Worm (Caenorhabditis elegans) whole organism, L4 larva: ENCODE measurements around the gene Y51B9A.9.

Source experiments
- D1046.2 ChIP-seq: fragments of 200-800 bp; sonication (Bioruptor generic); IDR thresholded peaks from 2 replicates; pipeline ENCODE4 v1.3.6; 2022; ENCODE audit warnings: missing genetic modification characterization, missing compliant biosample characterization
- T26A8.4 ChIP-seq: fragments of 200-800 bp; sonication (Bioruptor generic); IDR thresholded peaks from 2 replicates; pipeline ENCODE4 v1.3.6; 2022; ENCODE audit warnings: missing genetic modification characterization, missing compliant biosample characterization
- ZK546.5 ChIP-seq, 2 experiments: sonication (generic microtip); optimal IDR thresholded peaks; 2 replicates each; lab custom pipeline; 2017; ENCODE audit warnings: missing biosample characterization in 2 of 2, missing genetic modification characterization in 2 of 2
- aha-1 ChIP-seq: fragments of 150-350 bp; peaks from one replicate; lab custom pipeline; 2014; ENCODE audit warnings: missing biosample characterization, missing genetic modification characterization
- ceh-28 ChIP-seq: fragments of 150-350 bp; optimal IDR thresholded peaks from 2 replicates; lab custom pipeline; 2014; ENCODE audit warnings: missing biosample characterization, missing genetic modification reagents, missing genetic modification characterization
- daf-19 ChIP-seq: fragments of 200-800 bp; sonication (Bioruptor generic); conservative IDR thresholded peaks from 2 replicates; pipeline ENCODE4 v1.3.6; 2022; ENCODE audit warnings: missing genetic modification characterization, missing compliant biosample characterization
- dmd-6 ChIP-seq: fragments of 200-800 bp; sonication (Bioruptor generic); IDR thresholded peaks from 2 replicates; pipeline ENCODE4 v1.3.6; 2022; ENCODE audit warnings: missing genetic modification reagents, missing genetic modification characterization, missing compliant biosample characterization
- dpl-1 ChIP-seq: fragments of 150-350 bp; optimal IDR thresholded peaks from 2 replicates; lab custom pipeline; 2014; ENCODE audit warnings: missing biosample characterization, missing genetic modification reagents, missing genetic modification characterization
- duxl-1 ChIP-seq: sonication (generic microtip); optimal IDR thresholded peaks from 2 replicates; lab custom pipeline; 2016; ENCODE audit warnings: mild to moderate bottlenecking, missing genetic modification characterization, moderate library complexity, missing compliant biosample characterization; ENCODE audit not compliant: poor library complexity
- dve-1 ChIP-seq: sonication (generic microtip); optimal IDR thresholded peaks from 2 replicates; lab custom pipeline; 2017; ENCODE audit warnings: antibody characterized with exemption, mild to moderate bottlenecking, missing genetic modification characterization, missing compliant biosample characterization; ENCODE audit not compliant: insufficient read depth
- egl-43 ChIP-seq: fragments of 200-800 bp; sonication (Bioruptor generic); IDR thresholded peaks from 2 replicates; pipeline ENCODE4 v1.3.6; 2022; ENCODE audit warnings: missing genetic modification reagents, missing genetic modification characterization, missing compliant biosample characterization
- hif-1 ChIP-seq, 2 experiments: sonication (generic microtip); optimal IDR thresholded peaks; 2 replicates each; lab custom pipeline; 2016 to 2017; ENCODE audit warnings: missing compliant biosample characterization in 2 of 2, missing genetic modification characterization in 2 of 2, missing genetic modification reagents in 2 of 2, missing genotype in 2 of 2, mild to moderate bottlenecking in 1 of 2
- hlh-11 ChIP-seq: fragments of 200-800 bp; sonication (Bioruptor generic); optimal IDR thresholded peaks from 2 replicates; lab custom pipeline; 2018; ENCODE audit warnings: mild to moderate bottlenecking, missing genetic modification characterization, missing compliant biosample characterization
- hlh-30 ChIP-seq: sonication (generic microtip); optimal IDR thresholded peaks from 2 replicates; lab custom pipeline; 2017; ENCODE audit warnings: antibody characterized with exemption, mild to moderate bottlenecking, missing genetic modification characterization, missing compliant biosample characterization; ENCODE audit not compliant: insufficient read depth
- hmg-1.1 ChIP-seq: fragments of 200-800 bp; sonication (Bioruptor generic); IDR thresholded peaks from 2 replicates; pipeline ENCODE4 v1.3.6; 2022; ENCODE audit warnings: missing genetic modification reagents, missing genetic modification characterization, missing compliant biosample characterization
- lin-13 ChIP-seq: fragments of 150-350 bp; optimal IDR thresholded peaks from 2 replicates; lab custom pipeline; 2014; ENCODE audit warnings: missing biosample characterization, missing genetic modification reagents, missing genetic modification characterization
- lin-29 ChIP-seq: fragments of 200-800 bp; sonication (Bioruptor generic); IDR thresholded peaks from 2 replicates; pipeline ENCODE4 v1.3.6; 2022; ENCODE audit warnings: missing genetic modification reagents, missing genetic modification characterization, missing compliant biosample characterization
- lin-38 ChIP-seq: fragments of 200-800 bp; sonication (Bioruptor generic); IDR thresholded peaks from 2 replicates; pipeline ENCODE4 v1.3.6; 2022; ENCODE audit warnings: missing genetic modification reagents, missing genetic modification characterization, missing compliant biosample characterization
- lsy-2 ChIP-seq, 2 experiments: fragments of 150-350 bp in 1 of 2; sonication (generic microtip) in 1 of 2; optimal IDR thresholded peaks; 2 replicates each; lab custom pipeline; 2014 to 2017; ENCODE audit warnings: missing biosample characterization in 2 of 2, missing genetic modification characterization in 2 of 2
- madf-9 ChIP-seq: fragments of 200-800 bp; sonication (Bioruptor generic); conservative IDR thresholded peaks from 2 replicates; pipeline ENCODE4 v1.3.6; 2022; ENCODE audit warnings: missing genetic modification reagents, missing genetic modification characterization, missing compliant biosample characterization
- mdl-1 ChIP-seq, 2 experiments: fragments of 150-350 bp in 1 of 2; sonication (generic microtip) in 1 of 2; optimal IDR thresholded peaks; 2 replicates each; lab custom pipeline; 2014 to 2017; ENCODE audit warnings: missing biosample characterization in 2 of 2, missing genetic modification characterization in 2 of 2
- mep-1 ChIP-seq: fragments of 150-350 bp; sonication (generic microtip); optimal IDR thresholded peaks from 3 replicates; lab custom pipeline; 2014; ENCODE audit warnings: missing biosample characterization, missing genetic modification characterization
- mes-2 ChIP-seq: sonication (generic microtip); optimal IDR thresholded peaks from 2 replicates; lab custom pipeline; 2016; ENCODE audit warnings: missing genotype, mild to moderate bottlenecking, missing genetic modification characterization, missing compliant biosample characterization; ENCODE audit not compliant: poor library complexity, severe bottlenecking
- mxl-2 ChIP-seq: fragments of 200-800 bp; sonication (Bioruptor generic); conservative IDR thresholded peaks from 2 replicates; pipeline ENCODE4 v1.3.6; 2022; ENCODE audit warnings: missing genetic modification reagents, missing genetic modification characterization, missing compliant biosample characterization
- mxl-3 ChIP-seq: fragments of 200-800 bp; sonication (Bioruptor generic); optimal IDR thresholded peaks from 2 replicates; lab custom pipeline; 2018; ENCODE audit warnings: mild to moderate bottlenecking, missing genetic modification characterization, missing compliant biosample characterization
- nhr-11 ChIP-seq: fragments of 150-350 bp; optimal IDR thresholded peaks from 2 replicates; lab custom pipeline; 2014; ENCODE audit warnings: missing biosample characterization, missing genetic modification characterization
- nhr-25 ChIP-seq: sonication (generic microtip); optimal IDR thresholded peaks from 2 replicates; lab custom pipeline; 2017; ENCODE audit warnings: missing genetic modification characterization, mild to moderate bottlenecking, missing compliant biosample characterization, antibody characterized with exemption, moderate library complexity, borderline replicate concordance; ENCODE audit not compliant: insufficient read depth
- nhr-28 ChIP-seq: fragments of 150-350 bp; optimal IDR thresholded peaks from 2 replicates; lab custom pipeline; 2014; ENCODE audit warnings: missing biosample characterization, missing genetic modification characterization
- nhr-6 ChIP-seq: fragments of 150-350 bp; optimal IDR thresholded peaks from 2 replicates; lab custom pipeline; 2014; ENCODE audit warnings: missing biosample characterization, missing genetic modification characterization
- pha-4 ChIP-seq, 2 experiments: fragments of 150-350 bp in 1 of 2; fragments of 200-800 bp in 1 of 2; sonication (Bioruptor generic) in 1 of 2; IDR thresholded peaks in 1 of 2; optimal IDR thresholded peaks in 1 of 2; 2 replicates each; pipeline versions ENCODE4 v1.3.6 to Lab custom; 2014 to 2022; ENCODE audit warnings: missing genetic modification characterization in 2 of 2, missing genetic modification reagents in 2 of 2, missing biosample characterization in 1 of 2, missing compliant biosample characterization in 1 of 2
- pqm-1 ChIP-seq: sonication (generic microtip); optimal IDR thresholded peaks from 2 replicates; lab custom pipeline; 2017; ENCODE audit warnings: missing biosample characterization, missing genetic modification characterization
- rbr-2 ChIP-seq: sonication (generic microtip); optimal IDR thresholded peaks from 2 replicates; lab custom pipeline; 2016; ENCODE audit warnings: missing genotype, missing genetic modification characterization, missing compliant biosample characterization
- saeg-2 ChIP-seq: fragments of 200-800 bp; sonication (Bioruptor generic); IDR thresholded peaks from 2 replicates; pipeline ENCODE4 v1.3.6; 2022; ENCODE audit warnings: missing genetic modification reagents, missing genetic modification characterization, missing compliant biosample characterization
- skn-1 ChIP-seq: fragments of 150-350 bp; optimal IDR thresholded peaks from 2 replicates; lab custom pipeline; 2014; ENCODE audit warnings: missing biosample characterization, missing genetic modification characterization
- snpc-4 ChIP-seq: fragments of 150-350 bp; optimal IDR thresholded peaks from 2 replicates; lab custom pipeline; 2014; ENCODE audit warnings: missing biosample characterization, missing genetic modification characterization
- spr-3 ChIP-seq: fragments of 200-800 bp; sonication (Bioruptor generic); optimal IDR thresholded peaks from 2 replicates; lab custom pipeline; 2018; ENCODE audit warnings: mild to moderate bottlenecking, missing genetic modification characterization, missing compliant biosample characterization
- unc-130 ChIP-seq: sonication (generic microtip); optimal IDR thresholded peaks from 2 replicates; lab custom pipeline; 2016; ENCODE audit warnings: missing genetic modification reagents, missing genetic modification characterization, missing compliant biosample characterization
- unc-62 ChIP-seq, 3 experiments: fragments of 150-350 bp in 1 of 3; sonication (generic microtip); optimal IDR thresholded peaks in 2 of 3; peaks in 1 of 3; 1 replicate in 1 of 3; 2 replicates in 2 of 3; lab custom pipeline; 2014 to 2017; ENCODE audit warnings: missing biosample characterization in 3 of 3, missing genetic modification characterization in 3 of 3, missing genetic modification reagents in 3 of 3, missing genotype in 1 of 3
- zfp-3 ChIP-seq: fragments of 200-800 bp; sonication (Bioruptor generic); conservative IDR thresholded peaks from 2 replicates; pipeline ENCODE4 v1.3.6; 2022; ENCODE audit warnings: missing genetic modification reagents, missing genetic modification characterization, missing compliant biosample characterization
- ztf-7 ChIP-seq: fragments of 150-350 bp; optimal IDR thresholded peaks from 2 replicates; lab custom pipeline; 2014; ENCODE audit warnings: missing biosample characterization, missing genetic modification characterization

Gene Y51B9A.9

DNA sequence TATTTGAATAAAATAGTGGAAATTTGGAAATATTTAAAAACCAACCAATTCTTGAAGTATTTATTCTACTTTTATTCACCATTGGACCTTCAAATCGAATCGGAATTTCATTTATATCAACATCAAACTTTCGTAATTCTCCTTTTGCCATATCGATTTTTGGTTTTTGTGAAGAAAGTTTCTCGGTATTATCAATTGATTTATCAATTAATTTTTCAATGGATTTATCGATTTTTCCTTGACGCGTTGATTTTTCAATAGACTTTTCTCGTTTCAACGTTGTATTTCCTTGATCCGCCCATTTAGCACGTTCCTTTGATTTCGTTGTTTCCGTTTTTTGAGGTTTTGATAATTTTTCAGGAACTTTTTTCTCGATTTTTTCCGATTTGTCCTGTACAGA lies 28.0 kb downstream of the Y51B9A.9 start:
- TF ChIP-seq mes-2 (no peak), ceh-28 (tag; lab: Kevin White, UChicago) (peak; percentile 56)

DNA sequence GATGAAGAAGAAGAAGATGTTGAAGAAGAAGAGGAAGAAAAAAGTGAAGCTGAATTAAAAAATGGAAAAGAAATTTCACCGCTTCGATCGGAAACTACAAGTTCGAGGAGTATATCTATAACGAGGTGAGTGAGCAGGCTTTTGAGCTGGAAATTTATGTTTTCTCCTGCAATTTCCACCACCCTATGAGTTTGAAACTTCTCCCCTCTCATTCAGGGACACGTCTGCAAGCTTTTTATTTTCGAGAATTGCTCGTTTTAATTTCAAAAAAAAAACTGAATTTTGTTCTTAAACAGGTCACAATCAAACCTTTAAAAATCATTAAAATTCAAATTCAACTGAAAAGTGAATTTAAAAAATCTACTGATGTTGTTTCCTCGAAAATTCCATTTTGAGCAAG lies 35.1 kb downstream of the Y51B9A.9 start:
- TF ChIP-seq lsy-2 (tag; optimal IDR thresholded peaks at IDR 0.05; lab: Kevin White, UChicago) (no peak), unc-62 (GFP tag; optimal IDR thresholded peaks at IDR 0.05 in 1 of 2; lab: Kevin White, UChicago) (peak in 1 of 2 experiments; percentile 72), unc-62 (tag; optimal IDR thresholded peaks at IDR 0.05; lab: Kevin White, UChicago) (no peak)

ce11 chrII:9358230-9358629 lies 39.2 kb downstream of the Y51B9A.9 start, which contains the start of gene mel-11:
TSS of gene mel-11 (plus strand) at chrII:9358530.
- TF ChIP-seq pqm-1 (tag; lab: Kevin White, UChicago) (no peak), duxl-1 (tag; lab: Kevin White, UChicago) (no peak), hlh-30 (no peak)

- no peak for TF ChIP-seq madf-9
- peak; percentile 67 for TF ChIP-seq mep-1
- TF ChIP-seq hif-1 (tag; optimal IDR thresholded peaks at IDR 0.05; lab: Kevin White, UChicago), result peak in 1 of 2 experiments; percentile 56
- TF ChIP-seq nhr-11 (tag; lab: Kevin White, UChicago), result peak; percentile 7
- TF ChIP-seq lin-38 (GFP tag; lab: Robert Waterston, UW), result peak; percentile 35; the same call in 1 of the 2 replicates
- TF ChIP-seq nhr-25 (tag; lab: Kevin White, UChicago), result peak; percentile 21
- TF ChIP-seq mxl-3 (GFP tag; lab: Kevin White, UChicago), result peak; percentile 90
- TF ChIP-seq hlh-30, result peak; percentile 57
- peak; percentile 16 for TF ChIP-seq dve-1 (tag; lab: Kevin White, UChicago)
- no peak for TF ChIP-seq snpc-4 (tag; lab: Kevin White, UChicago)
- no peak for TF ChIP-seq lin-29 (GFP tag; lab: Robert Waterston, UW)
- TF ChIP-seq pha-4 (GFP tag; IDR thresholded peaks at IDR 0.05; lab: Robert Waterston, UW), result 0 out of 2 replicates have a peak, but pooled peaks have one; percentile 30
- TF ChIP-seq pha-4 (tag; optimal IDR thresholded peaks at IDR 0.05; lab: Kevin White, UChicago), result no peak
- no peak for TF ChIP-seq spr-3
- peak; percentile 71 for TF ChIP-seq nhr-28
- no peak for TF ChIP-seq daf-19 (GFP tag; lab: Robert Waterston, UW)
- TF ChIP-seq mdl-1 (tag; optimal IDR thresholded peaks at IDR 0.05; lab: Kevin White, UChicago), result peak in 1 of 2 experiments; percentile 72
- TF ChIP-seq nhr-6, result no peak
- no peak for TF ChIP-seq saeg-2 (GFP tag; lab: Robert Waterston, UW)
- TF ChIP-seq skn-1 (tag; lab: Kevin White, UChicago), result no peak
- peak; percentile 78 for TF ChIP-seq hmg-1.1
- TF ChIP-seq lin-13 (GFP tag; lab: Kevin White, UChicago), result no peak
- TF ChIP-seq aha-1 (tag; lab: Kevin White, UChicago), result no peak
- no peak for TF ChIP-seq ZK546.5 (tag; optimal IDR thresholded peaks at IDR 0.05; lab: Kevin White, UChicago)
- TF ChIP-seq D1046.2 (GFP tag; lab: Robert Waterston, UW), result no peak
- peak; percentile 19 for TF ChIP-seq dpl-1
- TF ChIP-seq mxl-2 (GFP tag; lab: Robert Waterston, UW), result no peak
- TF ChIP-seq dmd-6 (GFP tag; lab: Robert Waterston, UW), result peak; percentile 28; the same call in 1 of the 2 replicates
- TF ChIP-seq egl-43 (GFP tag; lab: Robert Waterston, UW), result peak; percentile 53; the same call in 1 of the 2 replicates
- peak; percentile 19 for TF ChIP-seq mes-2
- peak; percentile 1 for TF ChIP-seq ztf-7 (tag; lab: Kevin White, UChicago)
- no peak for TF ChIP-seq zfp-3 (GFP tag; lab: Robert Waterston, UW)
- peak in 1 of 2 experiments; percentile 47 for TF ChIP-seq lsy-2 (tag; optimal IDR thresholded peaks at IDR 0.05; lab: Kevin White, UChicago)
- no peak for TF ChIP-seq unc-130 (GFP tag; lab: Kevin White, UChicago)
- no peak for TF ChIP-seq rbr-2
- 0 out of 2 replicates have a peak, but pooled peaks have one; percentile 30 for TF ChIP-seq T26A8.4
- peak; percentile 76 for TF ChIP-seq hlh-11 (tag; lab: Kevin White, UChicago)
- TF ChIP-seq unc-62 (GFP tag; optimal IDR thresholded peaks at IDR 0.05 in 1 of 2; lab: Kevin White, UChicago), result peak in 1 of 2 experiments; percentile 43
- no peak for TF ChIP-seq unc-62 (tag; optimal IDR thresholded peaks at IDR 0.05; lab: Kevin White, UChicago)
These were observed 40.7 kb downstream of the Y51B9A.9 start for ce11 chrII:9356723-9357122.
